Fruit fly (Drosophila melanogaster): ENCODE measurements around the gene CG31343.

- TF ChIP-seq CG6276 (GFP tag; optimal IDR thresholded peaks at IDR 0.05) (no peak), CG11294 (GFP tag; IDR thresholded peaks at IDR 0.05) (no peak), Hr39 (GFP tag; optimal IDR thresholded peaks at IDR 0.05) (no peak), lz (GFP tag; optimal IDR thresholded peaks at IDR 0.05) (no peak), cyc (GFP tag; optimal IDR thresholded peaks at IDR 0.05) (no peak), fd85E (GFP tag; optimal IDR thresholded peaks at IDR 0.05) (no peak), OdsH (GFP tag; optimal IDR thresholded peaks at IDR 0.05) (no peak), Blimp-1 (GFP tag; optimal IDR thresholded peaks at IDR 0.05) (no peak), CG8319 (GFP tag; optimal IDR thresholded peaks at IDR 0.05) (no peak), CG6808 (GFP tag; optimal IDR thresholded peaks at IDR 0.05) (no peak), Smox (GFP tag; optimal IDR thresholded peaks at IDR 0.05) (no peak), acj6 (GFP tag; optimal IDR thresholded peaks at IDR 0.05) (no peak), topi (GFP tag; optimal IDR thresholded peaks at IDR 0.05) (no peak), CG8632 (GFP tag; optimal IDR thresholded peaks at IDR 0.05) (no peak)
Observed at dm6 chr3R:21737264-21737663, 7.8 kb upstream of the CG31343 start, which contains the start of gene CG42870.

All from whole organism, prepupa.